Fruit fly (Drosophila melanogaster): ENCODE data around the gene MBD-R2.

- TF ChIP-seq h (optimal IDR thresholded peaks at IDR 0.05) = no peak
- TF ChIP-seq psq (optimal IDR thresholded peaks at IDR 0.05) = no peak
- TF ChIP-seq ttk (optimal IDR thresholded peaks at IDR 0.05) = no peak
- no peak for TF ChIP-seq insv (optimal IDR thresholded peaks at IDR 0.05)
- no peak for TF ChIP-seq Myc (optimal IDR thresholded peaks at IDR 0.05)
These were observed at the start of gene MBD-R2 for dm6 chr3R:12356044-12356443.
